Worm (Caenorhabditis elegans) whole organism, young adult: ENCODE data around the gene set-3.

Experiments used
- B0336.3 ChIP-seq: fragments of 200-800 bp; sonication (Bioruptor generic); IDR thresholded peaks from 2 replicates; pipeline ENCODE4 v1.3.6; 2022; ENCODE audit warnings: missing genetic modification characterization, missing compliant biosample characterization
- F10E7.11 ChIP-seq: sonication (generic microtip); optimal IDR thresholded peaks from 2 replicates; lab custom pipeline; 2017; ENCODE audit warnings: mild to moderate bottlenecking, missing genetic modification characterization, moderate library complexity, missing compliant biosample characterization
- F39B2.1 ChIP-seq: fragments of 200-800 bp; sonication (Bioruptor generic); IDR thresholded peaks from 2 replicates; pipeline ENCODE4 v1.3.6; 2022; ENCODE audit warnings: missing genetic modification reagents, missing genetic modification characterization, missing compliant biosample characterization
- F49E8.2 ChIP-seq: sonication (generic microtip); optimal IDR thresholded peaks from 3 replicates; lab custom pipeline; 2017; ENCODE audit warnings: missing genetic modification characterization, mild to moderate bottlenecking, missing compliant biosample characterization, antibody characterized with exemption, moderate library complexity; ENCODE audit not compliant: insufficient read depth
- K11D2.4 ChIP-seq: fragments of 200-800 bp; sonication (Bioruptor generic); IDR thresholded peaks from 2 replicates; pipeline ENCODE4 v1.3.6; 2022; ENCODE audit warnings: missing genetic modification reagents, missing genetic modification characterization, missing compliant biosample characterization
- Y53G8AR.9 ChIP-seq: fragments of 200-800 bp; sonication (Bioruptor generic); conservative IDR thresholded peaks from 2 replicates; pipeline ENCODE4 v1.3.6; 2022; ENCODE audit warnings: missing genetic modification reagents, missing genetic modification characterization, missing compliant biosample characterization
- Y56A3A.18 ChIP-seq: fragments of 200-800 bp; sonication (Bioruptor generic); IDR thresholded peaks from 2 replicates; pipeline ENCODE4 v1.3.6; 2022; ENCODE audit warnings: missing genetic modification reagents, missing genetic modification characterization, missing compliant biosample characterization
- Y95B8A.8 ChIP-seq: fragments of 200-800 bp; sonication (Bioruptor generic); IDR thresholded peaks from 2 replicates; pipeline ENCODE4 v1.3.6; 2022; ENCODE audit warnings: missing genetic modification reagents, missing genetic modification characterization, missing compliant biosample characterization
- akir-1 ChIP-seq: fragments of 200-800 bp; sonication (Bioruptor generic); optimal IDR thresholded peaks from 2 replicates; lab custom pipeline; 2018; ENCODE audit warnings: mild to moderate bottlenecking, missing genetic modification characterization, moderate library complexity, missing compliant biosample characterization
- aptf-2 ChIP-seq: fragments of 200-800 bp; sonication (Bioruptor generic); conservative IDR thresholded peaks from 2 replicates; pipeline ENCODE4 v1.3.6; 2022; ENCODE audit warnings: missing genetic modification reagents, missing genetic modification characterization, missing compliant biosample characterization
- attf-6 ChIP-seq: fragments of 200-800 bp; sonication (Bioruptor generic); IDR thresholded peaks from 2 replicates; pipeline ENCODE4 v1.3.6; 2022; ENCODE audit warnings: missing genetic modification reagents, missing genetic modification characterization, missing compliant biosample characterization
- ccch-3 ChIP-seq: fragments of 200-800 bp; sonication (Bioruptor generic); optimal IDR thresholded peaks from 2 replicates; lab custom pipeline; 2018; ENCODE audit warnings: mild to moderate bottlenecking, missing genetic modification characterization, missing compliant biosample characterization
- ceh-27 ChIP-seq: fragments of 200-800 bp; sonication (Bioruptor generic); optimal IDR thresholded peaks from 2 replicates; lab custom pipeline; 2018; ENCODE audit warnings: mild to moderate bottlenecking, missing genetic modification characterization, moderate library complexity, missing compliant biosample characterization
- ceh-58 ChIP-seq: fragments of 200-800 bp; sonication (Bioruptor generic); IDR thresholded peaks from 2 replicates; pipeline ENCODE4 v1.3.6; 2022; ENCODE audit warnings: missing genetic modification characterization, missing compliant biosample characterization
- ceh-79 ChIP-seq: sonication (generic microtip); optimal IDR thresholded peaks from 2 replicates; lab custom pipeline; 2017; ENCODE audit warnings: mild to moderate bottlenecking, missing genetic modification characterization, missing compliant biosample characterization
- ceh-91 ChIP-seq: fragments of 200-800 bp; sonication (Bioruptor generic); IDR thresholded peaks from 2 replicates; pipeline ENCODE4 v1.3.6; 2022; ENCODE audit warnings: missing genetic modification reagents, missing genetic modification characterization, missing compliant biosample characterization
- die-1 ChIP-seq: sonication (generic microtip); optimal IDR thresholded peaks from 2 replicates; lab custom pipeline; 2016; ENCODE audit warnings: missing genotype, mild to moderate bottlenecking, missing genetic modification characterization, missing compliant biosample characterization
- dox-1 ChIP-seq: fragments of 200-800 bp; sonication (Bioruptor generic); IDR thresholded peaks from 2 replicates; pipeline ENCODE4 v1.3.6; 2022; ENCODE audit warnings: missing genetic modification reagents, missing genetic modification characterization, missing compliant biosample characterization
- dpl-1 ChIP-seq: fragments of 150-350 bp; optimal IDR thresholded peaks from 2 replicates; lab custom pipeline; 2014; ENCODE audit warnings: missing biosample characterization, missing genetic modification reagents, missing genetic modification characterization
- egl-44 ChIP-seq: fragments of 200-800 bp; sonication (Bioruptor generic); IDR thresholded peaks from 2 replicates; pipeline ENCODE4 v1.3.6; 2022; ENCODE audit warnings: missing genetic modification reagents, missing genetic modification characterization, missing compliant biosample characterization
- hmg-1.2 ChIP-seq: fragments of 200-800 bp; sonication (Bioruptor generic); IDR thresholded peaks from 2 replicates; pipeline ENCODE4 v1.3.6; 2022; ENCODE audit warnings: missing genetic modification reagents, missing genetic modification characterization, missing compliant biosample characterization
- hrde-1 ChIP-seq: sonication (generic microtip); optimal IDR thresholded peaks from 2 replicates; lab custom pipeline; 2016; ENCODE audit warnings: missing genetic modification characterization, mild to moderate bottlenecking, missing compliant biosample characterization, moderate library complexity, missing genotype, missing genetic modification reagents, borderline replicate concordance
- lin-35 ChIP-seq, 3 experiments: fragments of 150-350 bp in 2 of 3; sonication (generic microtip) in 1 of 3; optimal IDR thresholded peaks; 2 replicates each; lab custom pipeline; 2014 to 2018; ENCODE audit warnings: missing biosample characterization in 3 of 3, missing genetic modification characterization in 3 of 3, missing genetic modification reagents in 3 of 3
- lin-40 ChIP-seq: sonication (generic microtip); optimal IDR thresholded peaks from 2 replicates; lab custom pipeline; 2016; ENCODE audit warnings: missing genetic modification characterization, mild to moderate bottlenecking, missing compliant biosample characterization, missing genotype, missing genetic modification reagents
- lin-54 ChIP-seq: fragments of 200-800 bp; sonication (Bioruptor generic); optimal IDR thresholded peaks from 2 replicates; lab custom pipeline; 2018; ENCODE audit warnings: mild to moderate bottlenecking, missing genetic modification characterization, missing compliant biosample characterization
- lsl-1 ChIP-seq: fragments of 200-800 bp; sonication (Bioruptor generic); optimal IDR thresholded peaks from 2 replicates; lab custom pipeline; 2018; ENCODE audit warnings: mild to moderate bottlenecking, missing genetic modification characterization, moderate library complexity, missing compliant biosample characterization
- madf-10 ChIP-seq: sonication (generic microtip); optimal IDR thresholded peaks from 2 replicates; lab custom pipeline; 2016; ENCODE audit warnings: mild to moderate bottlenecking, missing genetic modification characterization, missing compliant biosample characterization
- nhr-80 ChIP-seq: sonication (generic microtip); optimal IDR thresholded peaks from 2 replicates; lab custom pipeline; 2016; ENCODE audit warnings: missing genetic modification characterization, missing compliant biosample characterization
- rcor-1 ChIP-seq: fragments of 200-800 bp; sonication (Bioruptor generic); IDR thresholded peaks from 2 replicates; pipeline ENCODE4 v1.3.6; 2022; ENCODE audit warnings: missing genetic modification reagents, missing genetic modification characterization, missing compliant biosample characterization
- sdz-38 ChIP-seq: sonication (generic microtip); optimal IDR thresholded peaks from 2 replicates; lab custom pipeline; 2016; ENCODE audit warnings: missing genotype, missing genetic modification characterization, missing compliant biosample characterization
- snpc-1.1 ChIP-seq: sonication (generic microtip); optimal IDR thresholded peaks from 2 replicates; lab custom pipeline; 2017; ENCODE audit warnings: missing genetic modification characterization, mild to moderate bottlenecking, missing compliant biosample characterization, antibody characterized with exemption, moderate library complexity, missing genotype, missing genetic modification reagents; ENCODE audit not compliant: insufficient read depth
- tbx-9 ChIP-seq: sonication (generic microtip); optimal IDR thresholded peaks from 2 replicates; lab custom pipeline; 2016; ENCODE audit warnings: borderline replicate concordance, missing genetic modification characterization, inconsistent platforms, missing compliant biosample characterization
- tlf-1 ChIP-seq: fragments of 200-800 bp; sonication (Bioruptor generic); optimal IDR thresholded peaks from 2 replicates; lab custom pipeline; 2018; ENCODE audit warnings: mild to moderate bottlenecking, missing genetic modification characterization, missing compliant biosample characterization
- unc-130 ChIP-seq: sonication (generic microtip); optimal IDR thresholded peaks from 2 replicates; lab custom pipeline; 2016; ENCODE audit warnings: missing genetic modification reagents, missing genetic modification characterization, missing compliant biosample characterization
- xnd-1 ChIP-seq: sonication (generic microtip); optimal IDR thresholded peaks from 2 replicates; lab custom pipeline; 2016; ENCODE audit warnings: missing genotype, missing genetic modification reagents, missing genetic modification characterization, missing compliant biosample characterization
- zfh-2 ChIP-seq: fragments of 200-800 bp; sonication (Bioruptor generic); conservative IDR thresholded peaks from 2 replicates; pipeline ENCODE4 v1.3.6; 2022; ENCODE audit warnings: missing genetic modification reagents, missing genetic modification characterization, missing compliant biosample characterization
- zim-3 ChIP-seq: sonication (generic microtip); optimal IDR thresholded peaks from 2 replicates; lab custom pipeline; 2017; ENCODE audit warnings: mild to moderate bottlenecking, missing genetic modification characterization, moderate library complexity, missing compliant biosample characterization
- ztf-25 ChIP-seq: fragments of 200-800 bp; sonication (Bioruptor generic); IDR thresholded peaks from 2 replicates; pipeline ENCODE4 v1.3.6; 2022; ENCODE audit warnings: missing genetic modification reagents, missing genetic modification characterization, missing compliant biosample characterization
- ztf-6 ChIP-seq: fragments of 200-800 bp; sonication (Bioruptor generic); IDR thresholded peaks from 2 replicates; pipeline ENCODE4 v1.3.6; 2022; ENCODE audit warnings: missing genetic modification reagents, missing genetic modification characterization, missing compliant biosample characterization

Gene set-3

DNA sequence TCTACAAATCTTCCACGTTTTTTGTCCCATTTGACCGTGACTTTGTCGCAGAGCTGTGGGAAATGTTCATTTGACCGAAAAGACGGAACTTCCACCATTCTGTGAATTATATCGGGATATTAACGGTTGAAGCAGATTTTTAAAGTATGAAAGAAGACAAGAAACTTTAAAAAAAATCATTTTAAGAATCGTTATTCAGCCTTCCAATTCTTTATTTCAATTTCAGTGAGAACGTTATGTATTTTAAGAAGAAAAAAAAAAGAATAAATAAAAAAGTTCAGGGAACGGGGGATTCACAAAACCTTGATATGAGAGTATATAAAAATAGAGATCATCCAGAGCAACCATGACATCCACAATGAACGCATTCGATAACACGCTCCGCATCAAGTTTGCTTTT lies at the start of gene set-3:
Gene set-3 (minus strand): TSS at position 101 of the 400 bp plus-strand sequence.
- TF ChIP-seq rcor-1 = 0 out of 2 replicates have a peak, but pooled peaks have one; percentile 9
- no peak for TF ChIP-seq dox-1 (GFP tag; lab: Robert Waterston, UW)

DNA sequence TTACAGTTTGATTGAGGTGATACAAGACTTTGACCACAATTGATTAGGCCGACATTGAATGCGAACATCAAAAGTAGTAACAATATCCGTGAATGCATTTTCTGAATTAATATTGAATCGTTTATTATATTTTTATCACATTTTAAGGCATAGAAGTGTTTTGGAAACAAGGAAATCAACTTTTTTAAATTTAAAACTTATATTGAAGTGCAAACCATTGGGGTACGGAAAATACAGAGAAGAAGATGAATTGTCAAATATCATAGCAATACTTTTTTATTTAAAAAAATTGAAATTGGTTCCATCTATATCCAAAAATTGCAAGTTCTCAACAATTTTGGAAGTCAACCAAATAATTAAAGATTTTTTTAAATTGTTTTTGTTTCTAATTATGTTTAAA lies 48.9 kb upstream of the set-3 start, which contains the start of gene T05G5.1:
Gene T05G5.1 (minus strand): TSS at position 101 of the 400 bp plus-strand sequence.
- no peak for TF ChIP-seq B0336.3 (GFP tag; lab: Robert Waterston, UW)

- no peak for TF ChIP-seq sdz-38
- peak; percentile 57; the same call in 1 of the 2 replicates for TF ChIP-seq hmg-1.2 (GFP tag; lab: Robert Waterston, UW)
Observed at ce11 chrIII:9741985-9742384, 47.6 kb upstream of the set-3 start.

DNA sequence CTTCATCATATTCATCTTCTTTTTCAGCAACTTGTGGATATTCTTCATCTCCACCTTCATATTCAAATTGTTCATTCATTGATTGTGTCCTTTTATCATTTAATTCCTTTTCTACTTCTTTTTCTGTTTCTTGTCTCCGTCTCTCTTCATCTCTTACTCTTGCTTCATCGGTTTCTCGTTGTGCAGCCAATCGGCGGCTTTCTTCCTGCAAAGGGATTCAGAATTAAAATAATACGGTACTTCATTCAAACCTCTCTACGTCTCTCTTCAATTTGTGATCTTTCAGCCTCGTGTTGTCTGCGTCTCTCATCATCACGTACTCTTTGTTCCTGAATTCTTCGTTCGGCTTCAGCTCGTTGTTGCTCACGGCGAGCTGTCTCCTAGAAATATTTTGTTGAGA lies 46.3 kb upstream of the set-3 start:
- no peak for TF ChIP-seq K11D2.4 (GFP tag; lab: Robert Waterston, UW)
- TF ChIP-seq F49E8.2 = no peak
- peak; percentile 42; the same call in 1 of the 2 replicates for TF ChIP-seq hmg-1.2 (GFP tag; lab: Robert Waterston, UW)

- TF ChIP-seq lsl-1 (GFP tag; lab: Kevin White, UChicago) = no peak
- TF ChIP-seq attf-6 = no peak
- no peak for TF ChIP-seq lin-54 (GFP tag; lab: Kevin White, UChicago)
- no peak for TF ChIP-seq xnd-1 (tag; lab: Kevin White, UChicago)
- TF ChIP-seq akir-1 (GFP tag; lab: Kevin White, UChicago) = no peak
- TF ChIP-seq madf-10 (tag; lab: Kevin White, UChicago) = no peak
- TF ChIP-seq Y95B8A.8 = no peak
- TF ChIP-seq die-1 (tag; lab: Kevin White, UChicago) = no peak
- TF ChIP-seq zfh-2 = no peak
- no peak for TF ChIP-seq snpc-1.1
- no peak for TF ChIP-seq F10E7.11 (tag; lab: Kevin White, UChicago)
- no peak for TF ChIP-seq Y56A3A.18
- TF ChIP-seq ccch-3 (GFP tag; lab: Kevin White, UChicago) = no peak
- TF ChIP-seq hrde-1 (tag; lab: Kevin White, UChicago) = no peak
Observed at ce11 chrIII:9738954-9739353, 44.6 kb upstream of the set-3 start, which contains the start of gene hlh-4. Gene hlh-4 (minus strand): TSS chrIII:9739054.

DNA sequence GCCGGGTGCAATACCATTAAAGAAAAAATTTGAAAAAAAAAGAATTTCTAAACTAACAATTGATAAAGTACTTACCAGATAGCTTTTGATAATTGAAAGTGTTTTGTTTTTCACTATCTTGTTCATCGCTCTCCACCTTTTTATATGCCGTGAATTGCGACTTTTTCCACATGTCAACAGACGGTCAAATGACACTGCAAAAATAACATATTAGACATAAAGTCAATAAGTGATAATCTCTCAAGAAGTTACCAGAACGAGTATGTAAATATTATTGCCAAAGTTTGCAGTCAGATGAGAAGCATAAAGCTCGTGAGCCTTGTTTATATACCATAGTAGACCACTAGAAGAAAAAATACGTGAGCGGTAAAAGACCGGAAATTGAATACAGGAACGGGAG lies 41.5 kb upstream of the set-3 start, which contains the start of gene dao-6:
Gene dao-6 (minus strand): TSS at position 345 of the 400 bp plus-strand sequence.
- TF ChIP-seq F39B2.1 (no peak), zim-3 (tag; lab: Kevin White, UChicago) (no peak), Y53G8AR.9 (GFP tag; lab: Robert Waterston, UW) (no peak), ceh-79 (no peak), unc-130 (no peak), Y56A3A.18 (no peak), nhr-80 (no peak), ceh-27 (no peak), zfh-2 (no peak), lin-40 (tag; lab: Kevin White, UChicago) (no peak), lin-35 (GFP tag; optimal IDR thresholded peaks at IDR 0.05; lab: Kevin White, UChicago) (no peak), tbx-9 (tag; lab: Kevin White, UChicago) (no peak), tlf-1 (GFP tag; lab: Kevin White, UChicago) (no peak), ceh-91 (no peak), ztf-6 (GFP tag; lab: Robert Waterston, UW) (no peak), aptf-2 (GFP tag; lab: Robert Waterston, UW) (no peak), egl-44 (no peak), dpl-1 (GFP tag; lab: Kevin White, UChicago) (no peak), ceh-58 (GFP tag; lab: Robert Waterston, UW) (no peak), ztf-25 (GFP tag; lab: Robert Waterston, UW) (no peak)
